Fruit fly (Drosophila melanogaster): ENCODE data around the gene Arf1.

The Arf1 gene

DNA sequence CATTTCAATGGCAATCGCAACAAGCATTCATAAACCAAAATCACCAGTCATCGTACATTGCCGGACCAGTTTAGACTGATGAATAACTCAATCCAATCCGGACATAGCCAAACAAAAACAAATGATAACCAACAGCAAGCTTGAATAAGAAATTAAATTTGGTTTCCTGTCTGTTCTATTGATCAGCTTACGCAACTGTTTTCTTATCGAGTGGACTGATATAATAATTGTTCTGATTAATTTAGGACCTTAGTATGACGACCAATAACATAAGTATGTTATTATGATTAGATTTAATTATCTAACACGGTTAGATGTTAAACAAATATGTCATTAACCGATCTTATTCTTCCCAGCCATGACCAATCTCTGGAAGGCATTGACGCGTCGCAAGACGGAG, 19.0 kb upstream of the Arf1 start:
- peak; percentile 76 for TF ChIP-seq exex (tag; optimal IDR thresholded peaks at IDR 0.05)
- 0 out of 4 replicates have a peak, but pooled peaks have one; percentile 24 for TF ChIP-seq chinmo (GFP tag; IDR thresholded peaks at IDR 0.05; ENCODE audit: partially characterized antibody)
- TF ChIP-seq Pdp1 (GFP tag; optimal IDR thresholded peaks at IDR 0.05) = peak in 1 of 2 experiments; percentile 57
- no peak for TF ChIP-seq Ssrp (tag; optimal IDR thresholded peaks at IDR 0.05)
- no peak for TF ChIP-seq Chrac-16 (GFP tag; optimal IDR thresholded peaks at IDR 0.05)

DNA sequence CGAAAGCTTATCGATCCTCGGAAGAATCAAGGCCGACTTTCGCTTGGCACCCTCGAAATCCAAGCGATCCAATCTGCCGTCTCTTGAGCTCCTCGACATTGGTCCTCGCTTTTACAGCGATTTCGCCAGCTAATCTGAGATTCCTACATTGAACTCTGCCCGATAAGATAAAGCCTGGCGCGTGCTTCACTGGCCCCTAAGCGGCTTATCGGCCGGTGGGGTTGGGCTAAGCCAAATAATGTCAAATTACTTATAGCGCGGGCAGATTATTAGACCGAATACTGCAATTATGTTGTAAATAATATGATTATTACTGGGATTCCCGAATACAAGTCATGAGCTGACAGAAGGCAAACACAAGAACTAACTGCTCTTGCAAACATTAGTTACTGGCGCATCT, 18.0 kb upstream of the Arf1 start:
- TF ChIP-seq Gug (GFP tag; IDR thresholded peaks at IDR 0.05) = no peak
- no peak for TF ChIP-seq CG32772 (GFP tag; IDR thresholded peaks at IDR 0.05)
- TF ChIP-seq Rx (GFP tag; IDR thresholded peaks at IDR 0.05) = no peak
- no peak for TF ChIP-seq CG4360 (GFP tag; IDR thresholded peaks at IDR 0.05)
- TF ChIP-seq peb (GFP tag; IDR thresholded peaks at IDR 0.05) = no peak
- no peak for TF ChIP-seq HHEX (GFP tag; optimal IDR thresholded peaks at IDR 0.05)
- TF ChIP-seq ato (GFP tag; IDR thresholded peaks at IDR 0.05; ENCODE audit: partially characterized antibody) = no peak
- TF ChIP-seq unc-4 (GFP tag; IDR thresholded peaks at IDR 0.05; ENCODE audit: partially characterized antibody) = no peak
- no peak for TF ChIP-seq ERR (GFP tag; optimal IDR thresholded peaks at IDR 0.05)
- TF ChIP-seq CG6272 (GFP tag; IDR thresholded peaks at IDR 0.05) = no peak
- TF ChIP-seq CG2875 (GFP tag; optimal IDR thresholded peaks at IDR 0.05) = no peak
- TF ChIP-seq CG9876 (GFP tag; optimal IDR thresholded peaks at IDR 0.05) = no peak
- TF ChIP-seq sd (tag; optimal IDR thresholded peaks at IDR 0.05) = peak; percentile 75
- TF ChIP-seq CG32532 (GFP tag; IDR thresholded peaks at IDR 0.05) = no peak
- no peak for TF ChIP-seq amos (GFP tag; IDR thresholded peaks at IDR 0.05; ENCODE audit: partially characterized antibody)
- no peak for TF ChIP-seq Camta (GFP tag; optimal IDR thresholded peaks at IDR 0.05)
- TF ChIP-seq E2f1 (GFP tag; IDR thresholded peaks at IDR 0.05) = no peak
- peak in 1 of 2 experiments; percentile 79 for TF ChIP-seq Hr78 (GFP tag; optimal IDR thresholded peaks at IDR 0.05)
- no peak for TF ChIP-seq kah (GFP tag; optimal IDR thresholded peaks at IDR 0.05)
- TF ChIP-seq B-H2 (GFP tag; optimal IDR thresholded peaks at IDR 0.05) = no peak
- TF ChIP-seq bcd (GFP tag; optimal IDR thresholded peaks at IDR 0.05) = no peak
- TF ChIP-seq CG1602 (GFP tag; optimal IDR thresholded peaks at IDR 0.05) = no peak
- TF ChIP-seq CG11456 (GFP tag; IDR thresholded peaks at IDR 0.05) = 0 out of 3 replicates have a peak, but pooled peaks have one; percentile 7
- TF ChIP-seq CG2129 (GFP tag; IDR thresholded peaks at IDR 0.05; ENCODE audit: partially characterized antibody) = no peak
- no peak for TF ChIP-seq fd3F (GFP tag; optimal IDR thresholded peaks at IDR 0.05)
- no peak for TF ChIP-seq CG7556 (GFP tag; optimal IDR thresholded peaks at IDR 0.05)
- no peak for TF ChIP-seq CG18262 (tag; optimal IDR thresholded peaks at IDR 0.05)
- TF ChIP-seq kay (GFP tag; optimal IDR thresholded peaks at IDR 0.05) = no peak
- peak; percentile 33 for TF ChIP-seq Vsx1 (GFP tag; optimal IDR thresholded peaks at IDR 0.05)
- TF ChIP-seq CG3163 (GFP tag; optimal IDR thresholded peaks at IDR 0.05) = no peak
- TF ChIP-seq grn (GFP tag; optimal IDR thresholded peaks at IDR 0.05) = peak; percentile 85
- no peak for TF ChIP-seq CrebB (tag; optimal IDR thresholded peaks at IDR 0.05)
- no peak for TF ChIP-seq sr (GFP tag; IDR thresholded peaks at IDR 0.05)
- TF ChIP-seq tll (GFP tag; optimal IDR thresholded peaks at IDR 0.05) = no peak
- no peak for TF ChIP-seq CG8089 (GFP tag; optimal IDR thresholded peaks at IDR 0.05)
- TF ChIP-seq eve (GFP tag; optimal IDR thresholded peaks at IDR 0.05) = no peak
- TF ChIP-seq CG4820 (GFP tag; optimal IDR thresholded peaks at IDR 0.05) = no peak
- TF ChIP-seq bigmax (GFP tag; optimal IDR thresholded peaks at IDR 0.05) = no peak
- no peak for TF ChIP-seq zf30C (GFP tag; optimal IDR thresholded peaks at IDR 0.05)
- TF ChIP-seq Myb (GFP tag; optimal IDR thresholded peaks at IDR 0.05) = no peak
- TF ChIP-seq NFAT (GFP tag; IDR thresholded peaks at IDR 0.05) = no peak
- peak; percentile 39 for TF ChIP-seq HmgZ (tag; optimal IDR thresholded peaks at IDR 0.05)
- TF ChIP-seq btn (GFP tag; optimal IDR thresholded peaks at IDR 0.05) = no peak
- TF ChIP-seq phol (tag; optimal IDR thresholded peaks at IDR 0.05) = no peak
- no peak for TF ChIP-seq org-1 (GFP tag; optimal IDR thresholded peaks at IDR 0.05)

Data from whole organism, embryonic.